Worm (Caenorhabditis elegans) whole organism, young adult: Measurements from ENCODE around the gene lido-11.

Source experiments
- C17E4.6 ChIP-seq: fragments of 200-800 bp; sonication (Bioruptor generic); IDR thresholded peaks from 2 replicates; pipeline ENCODE4 v1.3.6; 2022; ENCODE audit warnings: missing genetic modification reagents, missing genetic modification characterization, missing compliant biosample characterization
- D2030.7 ChIP-seq: fragments of 200-800 bp; sonication (Bioruptor generic); IDR thresholded peaks from 2 replicates; pipeline ENCODE4 v1.3.6; 2022; ENCODE audit warnings: missing genetic modification reagents, missing genetic modification characterization, missing compliant biosample characterization
- F10E7.11 ChIP-seq: sonication (generic microtip); optimal IDR thresholded peaks from 2 replicates; lab custom pipeline; 2017; ENCODE audit warnings: mild to moderate bottlenecking, missing genetic modification characterization, moderate library complexity, missing compliant biosample characterization
- F23B12.7 ChIP-seq: sonication (generic microtip); optimal IDR thresholded peaks from 2 replicates; lab custom pipeline; 2017; ENCODE audit warnings: missing genetic modification characterization, mild to moderate bottlenecking, missing compliant biosample characterization, antibody characterized with exemption, moderate library complexity; ENCODE audit not compliant: insufficient read depth
- F33H1.4 ChIP-seq: fragments of 200-800 bp; sonication (Bioruptor generic); IDR thresholded peaks from 2 replicates; pipeline ENCODE4 v1.3.6; 2022; ENCODE audit warnings: missing genetic modification reagents, missing genetic modification characterization, missing compliant biosample characterization
- F39B2.1 ChIP-seq: fragments of 200-800 bp; sonication (Bioruptor generic); IDR thresholded peaks from 2 replicates; pipeline ENCODE4 v1.3.6; 2022; ENCODE audit warnings: missing genetic modification reagents, missing genetic modification characterization, missing compliant biosample characterization
- F55B11.4 ChIP-seq: sonication (generic microtip); optimal IDR thresholded peaks from 2 replicates; lab custom pipeline; 2016; ENCODE audit warnings: missing compliant biosample characterization, missing genetic modification characterization, borderline replicate concordance; ENCODE audit not compliant: insufficient read depth
- K11D2.4 ChIP-seq: fragments of 200-800 bp; sonication (Bioruptor generic); IDR thresholded peaks from 2 replicates; pipeline ENCODE4 v1.3.6; 2022; ENCODE audit warnings: missing genetic modification reagents, missing genetic modification characterization, missing compliant biosample characterization
- K12H6.12 ChIP-seq: fragments of 200-800 bp; sonication (Bioruptor generic); optimal IDR thresholded peaks from 2 replicates; lab custom pipeline; 2018; ENCODE audit warnings: mild to moderate bottlenecking, missing genetic modification characterization, missing compliant biosample characterization
- T26A5.8 ChIP-seq: sonication (generic microtip); optimal IDR thresholded peaks from 2 replicates; lab custom pipeline; 2016; ENCODE audit warnings: missing genetic modification characterization, missing compliant biosample characterization
- Y53F4B.3 ChIP-seq: fragments of 200-800 bp; sonication (Bioruptor generic); IDR thresholded peaks from 2 replicates; pipeline ENCODE4 v1.3.6; 2022; ENCODE audit warnings: missing genetic modification reagents, missing genetic modification characterization, missing compliant biosample characterization
- Y53G8AR.9 ChIP-seq: fragments of 200-800 bp; sonication (Bioruptor generic); conservative IDR thresholded peaks from 2 replicates; pipeline ENCODE4 v1.3.6; 2022; ENCODE audit warnings: missing genetic modification reagents, missing genetic modification characterization, missing compliant biosample characterization
- athp-1 ChIP-seq: sonication (generic microtip); optimal IDR thresholded peaks from 2 replicates; lab custom pipeline; 2017; ENCODE audit warnings: mild to moderate bottlenecking, missing genetic modification characterization, missing compliant biosample characterization
- attf-5 ChIP-seq: fragments of 200-800 bp; sonication (Bioruptor generic); optimal IDR thresholded peaks from 2 replicates; lab custom pipeline; 2018; ENCODE audit warnings: mild to moderate bottlenecking, missing genetic modification characterization, missing compliant biosample characterization
- ccch-3 ChIP-seq: fragments of 200-800 bp; sonication (Bioruptor generic); optimal IDR thresholded peaks from 2 replicates; lab custom pipeline; 2018; ENCODE audit warnings: mild to moderate bottlenecking, missing genetic modification characterization, missing compliant biosample characterization
- cebp-1 ChIP-seq, 2 experiments: fragments of 200-800 bp in 1 of 2; sonication (Bioruptor generic) in 1 of 2; sonication (generic microtip) in 1 of 2; IDR thresholded peaks in 1 of 2; optimal IDR thresholded peaks in 1 of 2; 2 replicates each; pipeline versions ENCODE4 v1.3.6 to Lab custom; 2017 to 2022; ENCODE audit warnings: missing compliant biosample characterization in 2 of 2, missing genetic modification characterization in 2 of 2, mild to moderate bottlenecking in 1 of 2, missing genetic modification reagents in 1 of 2, moderate library complexity in 1 of 2
- cebp-2 ChIP-seq: fragments of 200-800 bp; sonication (Bioruptor generic); IDR thresholded peaks from 2 replicates; pipeline ENCODE4 v1.3.6; 2022; ENCODE audit warnings: missing genetic modification characterization, missing compliant biosample characterization
- ceh-100 ChIP-seq: fragments of 200-800 bp; sonication (Bioruptor generic); IDR thresholded peaks from 2 replicates; pipeline ENCODE4 v1.3.6; 2022; ENCODE audit warnings: missing genetic modification reagents, missing genetic modification characterization, missing compliant biosample characterization
- ceh-27 ChIP-seq: fragments of 200-800 bp; sonication (Bioruptor generic); optimal IDR thresholded peaks from 2 replicates; lab custom pipeline; 2018; ENCODE audit warnings: mild to moderate bottlenecking, missing genetic modification characterization, moderate library complexity, missing compliant biosample characterization
- chd-7 ChIP-seq: sonication (generic microtip); optimal IDR thresholded peaks from 2 replicates; lab custom pipeline; 2016; ENCODE audit warnings: mild to moderate bottlenecking, missing genetic modification characterization, moderate library complexity, missing compliant biosample characterization
- dox-1 ChIP-seq: fragments of 200-800 bp; sonication (Bioruptor generic); IDR thresholded peaks from 2 replicates; pipeline ENCODE4 v1.3.6; 2022; ENCODE audit warnings: missing genetic modification reagents, missing genetic modification characterization, missing compliant biosample characterization
- efl-1 ChIP-seq: fragments of 150-350 bp; optimal IDR thresholded peaks from 2 replicates; lab custom pipeline; 2014; ENCODE audit warnings: missing biosample characterization, missing genetic modification reagents, missing genetic modification characterization
- egl-18 ChIP-seq: fragments of 200-800 bp; sonication (Bioruptor generic); IDR thresholded peaks from 2 replicates; pipeline ENCODE4 v1.3.6; 2022; ENCODE audit warnings: missing genetic modification reagents, missing genetic modification characterization, missing compliant biosample characterization
- egrh-3 ChIP-seq: fragments of 200-800 bp; sonication (Bioruptor generic); IDR thresholded peaks from 2 replicates; pipeline ENCODE4 v1.3.6; 2022; ENCODE audit warnings: missing genetic modification reagents, missing genetic modification characterization, missing compliant biosample characterization
- ekl-4 ChIP-seq: fragments of 200-800 bp; sonication (Bioruptor generic); IDR thresholded peaks from 2 replicates; pipeline ENCODE4 v1.3.6; 2022; ENCODE audit warnings: missing genetic modification reagents, missing genetic modification characterization, missing compliant biosample characterization
- hlh-12 ChIP-seq: sonication (generic microtip); optimal IDR thresholded peaks from 2 replicates; lab custom pipeline; 2016; ENCODE audit warnings: missing genetic modification characterization, missing compliant biosample characterization
- hlh-26 ChIP-seq: fragments of 200-800 bp; sonication (Bioruptor generic); conservative IDR thresholded peaks from 2 replicates; pipeline ENCODE4 v1.3.6; 2022; ENCODE audit warnings: missing genetic modification reagents, missing genetic modification characterization, missing compliant biosample characterization
- hmg-1.2 ChIP-seq: fragments of 200-800 bp; sonication (Bioruptor generic); IDR thresholded peaks from 2 replicates; pipeline ENCODE4 v1.3.6; 2022; ENCODE audit warnings: missing genetic modification reagents, missing genetic modification characterization, missing compliant biosample characterization
- lin-40 ChIP-seq: sonication (generic microtip); optimal IDR thresholded peaks from 2 replicates; lab custom pipeline; 2016; ENCODE audit warnings: missing genetic modification characterization, mild to moderate bottlenecking, missing compliant biosample characterization, missing genotype, missing genetic modification reagents
- madf-10 ChIP-seq: sonication (generic microtip); optimal IDR thresholded peaks from 2 replicates; lab custom pipeline; 2016; ENCODE audit warnings: mild to moderate bottlenecking, missing genetic modification characterization, missing compliant biosample characterization
- madf-3 ChIP-seq: fragments of 200-800 bp; sonication (Bioruptor generic); IDR thresholded peaks from 2 replicates; pipeline ENCODE4 v1.3.6; 2022; ENCODE audit warnings: missing genetic modification reagents, missing genetic modification characterization, missing compliant biosample characterization
- madf-6 ChIP-seq: fragments of 200-800 bp; sonication (Bioruptor generic); IDR thresholded peaks from 2 replicates; pipeline ENCODE4 v1.3.6; 2022; ENCODE audit warnings: missing genetic modification reagents, missing genetic modification characterization, missing compliant biosample characterization
- madf-8 ChIP-seq: fragments of 200-800 bp; sonication (Bioruptor generic); conservative IDR thresholded peaks from 2 replicates; pipeline ENCODE4 v1.3.6; 2022; ENCODE audit warnings: missing genetic modification reagents, missing genetic modification characterization, missing compliant biosample characterization
- mcd-1 ChIP-seq: fragments of 200-800 bp; sonication (Bioruptor generic); IDR thresholded peaks from 2 replicates; pipeline ENCODE4 v1.3.6; 2022; ENCODE audit warnings: missing genetic modification reagents, missing genetic modification characterization, missing compliant biosample characterization
- mel-28 ChIP-seq: sonication (generic microtip); optimal IDR thresholded peaks from 2 replicates; lab custom pipeline; 2016; ENCODE audit warnings: borderline replicate concordance, mild to moderate bottlenecking, missing genetic modification characterization, missing compliant biosample characterization
- mes-4 ChIP-seq: sonication (generic microtip); optimal IDR thresholded peaks from 2 replicates; lab custom pipeline; 2016; ENCODE audit warnings: missing genotype, missing genetic modification characterization, missing compliant biosample characterization
- nfya-2 ChIP-seq: fragments of 200-800 bp; sonication (Bioruptor generic); IDR thresholded peaks from 2 replicates; pipeline ENCODE4 v1.3.6; 2022; ENCODE audit warnings: missing genetic modification reagents, missing genetic modification characterization, missing compliant biosample characterization
- nhr-120 ChIP-seq: fragments of 200-800 bp; sonication (Bioruptor generic); IDR thresholded peaks from 2 replicates; pipeline ENCODE4 v1.3.6; 2022; ENCODE audit warnings: missing genetic modification characterization, missing compliant biosample characterization
- nhr-80 ChIP-seq: sonication (generic microtip); optimal IDR thresholded peaks from 2 replicates; lab custom pipeline; 2016; ENCODE audit warnings: missing genetic modification characterization, missing compliant biosample characterization
- nhr-90 ChIP-seq: sonication (generic microtip); optimal IDR thresholded peaks from 2 replicates; lab custom pipeline; 2016; ENCODE audit warnings: missing genotype, mild to moderate bottlenecking, missing genetic modification characterization, missing compliant biosample characterization
- pha-4 ChIP-seq: fragments of 150-350 bp; sonication (generic microtip); optimal IDR thresholded peaks from 2 replicates; lab custom pipeline; 2014; ENCODE audit warnings: missing biosample characterization, missing genetic modification reagents, missing genetic modification characterization
- rcor-1 ChIP-seq: fragments of 200-800 bp; sonication (Bioruptor generic); IDR thresholded peaks from 2 replicates; pipeline ENCODE4 v1.3.6; 2022; ENCODE audit warnings: missing genetic modification reagents, missing genetic modification characterization, missing compliant biosample characterization
- rec-8 ChIP-seq, 2 experiments: sonication (generic microtip); optimal IDR thresholded peaks; 2 replicates each; lab custom pipeline; 2016; ENCODE audit warnings: mild to moderate bottlenecking in 2 of 2, missing genetic modification characterization in 2 of 2, missing genetic modification reagents in 2 of 2, missing genotype in 2 of 2, missing biosample characterization in 1 of 2, missing compliant biosample characterization in 1 of 2, moderate library complexity in 1 of 2
- tlf-1 ChIP-seq: fragments of 200-800 bp; sonication (Bioruptor generic); optimal IDR thresholded peaks from 2 replicates; lab custom pipeline; 2018; ENCODE audit warnings: mild to moderate bottlenecking, missing genetic modification characterization, missing compliant biosample characterization
- zfh-2 ChIP-seq: fragments of 200-800 bp; sonication (Bioruptor generic); conservative IDR thresholded peaks from 2 replicates; pipeline ENCODE4 v1.3.6; 2022; ENCODE audit warnings: missing genetic modification reagents, missing genetic modification characterization, missing compliant biosample characterization

lido-11 gene

ce11 chrII:2987854-2988350 is 15.9 kb upstream of the lido-11 start, which contains the start of gene lido-7:
Gene lido-7 (plus strand): TSS chrII:2988300.
- no peak for TF ChIP-seq T26A5.8 (tag; lab: Kevin White, UChicago)
- TF ChIP-seq hlh-12 (tag; lab: Kevin White, UChicago), result no peak
- TF ChIP-seq lin-40 (tag; lab: Kevin White, UChicago), result no peak
- TF ChIP-seq mes-4, result no peak
- TF ChIP-seq hlh-26 (GFP tag; lab: Robert Waterston, UW), result no peak
- TF ChIP-seq ccch-3 (GFP tag; lab: Kevin White, UChicago), result no peak
- no peak for TF ChIP-seq rec-8 (tag; optimal IDR thresholded peaks at IDR 0.05; lab: Kevin White, UChicago)
- peak; percentile 58 for TF ChIP-seq nhr-80 (tag; lab: Kevin White, UChicago)
- TF ChIP-seq pha-4 (tag; lab: Kevin White, UChicago), result no peak
- TF ChIP-seq chd-7, result no peak
- no peak for TF ChIP-seq tlf-1
- TF ChIP-seq efl-1 (GFP tag; lab: Kevin White, UChicago), result peak; percentile 16
- TF ChIP-seq K11D2.4 (GFP tag; lab: Robert Waterston, UW), result 0 out of 2 replicates have a peak, but pooled peaks have one; percentile 26
- TF ChIP-seq cebp-2 (GFP tag; lab: Robert Waterston, UW), result no peak
- 0 out of 2 replicates have a peak, but pooled peaks have one; percentile 55 for TF ChIP-seq egl-18 (GFP tag; lab: Robert Waterston, UW)
- no peak for TF ChIP-seq F55B11.4 (tag; lab: Kevin White, UChicago)
- TF ChIP-seq K12H6.12 (tag; lab: Kevin White, UChicago), result peak; percentile 29
- TF ChIP-seq F10E7.11, result no peak
- TF ChIP-seq mel-28 (tag; lab: Kevin White, UChicago), result no peak
- TF ChIP-seq madf-3 (GFP tag; lab: Robert Waterston, UW), result peak; percentile 85
- no peak for TF ChIP-seq C17E4.6 (GFP tag; lab: Robert Waterston, UW)
- no peak for TF ChIP-seq F33H1.4 (GFP tag; lab: Robert Waterston, UW)
- TF ChIP-seq nhr-90 (tag; lab: Kevin White, UChicago), result no peak
- 0 out of 2 replicates have a peak, but pooled peaks have one; percentile 19 for TF ChIP-seq ekl-4 (GFP tag; lab: Robert Waterston, UW)
- TF ChIP-seq F23B12.7, result peak; percentile 44
- peak; percentile 61 for TF ChIP-seq mcd-1 (GFP tag; lab: Robert Waterston, UW)
- TF ChIP-seq athp-1 (tag; lab: Kevin White, UChicago), result no peak
- TF ChIP-seq ceh-27 (GFP tag; lab: Kevin White, UChicago), result peak; percentile 63
- TF ChIP-seq attf-5, result peak; percentile 74
- 0 out of 2 replicates have a peak, but pooled peaks have one; percentile 17 for TF ChIP-seq rcor-1 (GFP tag; lab: Robert Waterston, UW)
- peak; percentile 74 for TF ChIP-seq ceh-100 (GFP tag; lab: Robert Waterston, UW)
- TF ChIP-seq nhr-120 (GFP tag; lab: Robert Waterston, UW), result no peak
- peak; percentile 11 for TF ChIP-seq madf-10 (tag; lab: Kevin White, UChicago)
- no peak for TF ChIP-seq Y53F4B.3
- TF ChIP-seq madf-6, result peak; percentile 50; the same call in 1 of the 2 replicates
- TF ChIP-seq madf-8 (GFP tag; lab: Robert Waterston, UW), result 0 out of 2 replicates have a peak, but pooled peaks have one; percentile 20
- TF ChIP-seq F39B2.1 (GFP tag; lab: Robert Waterston, UW), result no peak
- TF ChIP-seq cebp-1 (GFP tag; IDR thresholded peaks at IDR 0.05; lab: Robert Waterston, UW), result peak; percentile 27; the same call in 1 of the 2 replicates
- peak; percentile 51 for TF ChIP-seq cebp-1 (tag; optimal IDR thresholded peaks at IDR 0.05; lab: Kevin White, UChicago)
- peak; percentile 94 for TF ChIP-seq hmg-1.2
- TF ChIP-seq egrh-3 (GFP tag; lab: Robert Waterston, UW), result peak; percentile 83; the same call in 1 of the 2 replicates
- TF ChIP-seq Y53G8AR.9 (GFP tag; lab: Robert Waterston, UW), result no peak
- TF ChIP-seq nfya-2, result no peak
- peak; percentile 36; the same call in 1 of the 2 replicates for TF ChIP-seq dox-1
- TF ChIP-seq D2030.7 (GFP tag; lab: Robert Waterston, UW), result no peak
- TF ChIP-seq zfh-2 (GFP tag; lab: Robert Waterston, UW), result peak; percentile 89
